ENCODE assay signal across 1 fruit fly cellular context in genomic region chr3L:6188995-6189927, dm6.
TF ChIP-seq lines count a peak whose summit lies in the region.

Gene D19A (minus strand): TSS chr3L:6189123.
Gene CG7386 (plus strand): TSS chr3L:6189745.

TF ChIP-seq in whole organism, embryonic, 481 proteins besides CTCF, POLR2A, EP300 and RAD21 (continued from another document and continues in another):
- TF ChIP-seq CG16863 (GFP tag; optimal IDR thresholded peaks at IDR 0.05; lab: Kevin White, UChicago) (peak; percentile 32), CG4424 (GFP tag; optimal IDR thresholded peaks at IDR 0.05; lab: Kevin White, UChicago) (peak; percentile 15), sisA (GFP tag; IDR thresholded peaks at IDR 0.05; lab: Robert Waterston, UW) (peak; percentile 72), CG16813 (GFP tag; IDR thresholded peaks at IDR 0.05; lab: Robert Waterston, UW; ENCODE audit: partially characterized antibody) (no peak), CG5245 (GFP tag; optimal IDR thresholded peaks at IDR 0.05; lab: Kevin White, UChicago) (no peak), kah (GFP tag; optimal IDR thresholded peaks at IDR 0.05; lab: Kevin White, UChicago) (peak; percentile 32), CG15601 (tag; optimal IDR thresholded peaks at IDR 0.05; lab: Kevin White, UChicago) (peak; percentile 20), dpn (GFP tag; optimal IDR thresholded peaks at IDR 0.05; lab: Kevin White, UChicago) (peak; percentile 33 to 62), CG9797 (GFP tag; optimal IDR thresholded peaks at IDR 0.05; lab: Kevin White, UChicago) (no peak), her (GFP tag; optimal IDR thresholded peaks at IDR 0.05; lab: Kevin White, UChicago) (peak; percentile 49), CG17361 (GFP tag; IDR thresholded peaks at IDR 0.05; lab: Robert Waterston, UW) (peak; percentile 75; the same call in 2 of the 3 replicates), grau (tag; optimal IDR thresholded peaks at IDR 0.05; lab: Kevin White, UChicago) (peak; percentile 49), lab (GFP tag; optimal IDR thresholded peaks at IDR 0.05; lab: Kevin White, UChicago) (peak; percentile 59), CG34422 (GFP tag; IDR thresholded peaks at IDR 0.05; lab: Robert Waterston, UW) (peak; percentile 52), CG1647 (GFP tag; optimal IDR thresholded peaks at IDR 0.05; lab: Kevin White, UChicago) (peak; percentile 55), sima (GFP tag; optimal IDR thresholded peaks at IDR 0.05; lab: Kevin White, UChicago) (no peak), zf30C (GFP tag; optimal IDR thresholded peaks at IDR 0.05; lab: Kevin White, UChicago) (peak; percentile 87), Xrp1 (GFP tag; IDR thresholded peaks at IDR 0.05; lab: Robert Waterston, UW) (peak; percentile 70), CG11085 (GFP tag; IDR thresholded peaks at IDR 0.05; lab: Robert Waterston, UW) (peak; percentile 44; the same call in 1 of the 2 replicates), CG11504 (tag; optimal IDR thresholded peaks at IDR 0.05; lab: Kevin White, UChicago) (peak; percentile 61), Drgx (GFP tag; IDR thresholded peaks at IDR 0.05; lab: Robert Waterston, UW) (peak; percentile 55), CG4707 (GFP tag; optimal IDR thresholded peaks at IDR 0.05; lab: Kevin White, UChicago) (no peak), grn (GFP tag; optimal IDR thresholded peaks at IDR 0.05; lab: Kevin White, UChicago) (peak; percentile 76), CG2889 (GFP tag; IDR thresholded peaks at IDR 0.05; lab: Robert Waterston, UW) (0 out of 3 replicates have a peak, but pooled peaks have one; percentile 57), PHDP (tag; optimal IDR thresholded peaks at IDR 0.05; lab: Kevin White, UChicago) (peak; percentile 68), Lim3 (GFP tag; IDR thresholded peaks at IDR 0.05; lab: Robert Waterston, UW) (no peak), CG32767 (GFP tag; IDR thresholded peaks at IDR 0.05; lab: Robert Waterston, UW) (0 out of 2 replicates have a peak, but pooled peaks have one; percentile 38), Ssrp (tag; optimal IDR thresholded peaks at IDR 0.05; lab: Kevin White, UChicago) (peak; percentile 25), Mrtf (GFP tag; IDR thresholded peaks at IDR 0.05; lab: Robert Waterston, UW) (peak; percentile 68; the same call in 2 of the 3 replicates), inv (GFP tag; IDR thresholded peaks at IDR 0.05; lab: Robert Waterston, UW; ENCODE audit: partially characterized antibody) (0 out of 2 replicates have a peak, but pooled peaks have one; percentile 21), Dad (GFP tag; optimal IDR thresholded peaks at IDR 0.05; lab: Kevin White, UChicago) (no peak), emc (GFP tag; optimal IDR thresholded peaks at IDR 0.05; lab: Kevin White, UChicago) (peak; percentile 19), CG1233 (GFP tag; optimal IDR thresholded peaks at IDR 0.05; lab: Kevin White, UChicago) (peak; percentile 41), klu (GFP tag; IDR thresholded peaks at IDR 0.05; lab: Robert Waterston, UW) (no peak), CG17359 (tag; optimal IDR thresholded peaks at IDR 0.05; lab: Kevin White, UChicago) (peak; percentile 44), CG8478 (optimal IDR thresholded peaks at IDR 0.05; lab: Kevin White, UChicago) (no peak), Ets97D (GFP tag; optimal IDR thresholded peaks at IDR 0.05; lab: Kevin White, UChicago) (peak; percentile 57), BEAF-32 (GFP tag; optimal IDR thresholded peaks at IDR 0.05; lab: Kevin White, UChicago) (no peak), CG14667 (GFP tag; IDR thresholded peaks at IDR 0.05; lab: Robert Waterston, UW) (peak; percentile 39; the same call in 1 of the 2 replicates), CG7271 (tag; optimal IDR thresholded peaks at IDR 0.05; lab: Kevin White, UChicago) (no peak), NC2β (GFP tag; optimal IDR thresholded peaks at IDR 0.05; lab: Kevin White, UChicago) (peak; percentile 31), zen2 (GFP tag; IDR thresholded peaks at IDR 0.05; lab: Robert Waterston, UW; ENCODE audit: partially characterized antibody) (no peak), ham (GFP tag; IDR thresholded peaks at IDR 0.05; lab: Robert Waterston, UW) (no peak), CG10979 (tag; optimal IDR thresholded peaks at IDR 0.05; lab: Kevin White, UChicago) (peak; percentile 33), Sry-δ (GFP tag; optimal IDR thresholded peaks at IDR 0.05; lab: Kevin White, UChicago) (peak; percentile 22), nom (GFP tag; optimal IDR thresholded peaks at IDR 0.05; lab: Kevin White, UChicago) (peak; percentile 24), NfI (GFP tag; optimal IDR thresholded peaks at IDR 0.05; lab: Kevin White, UChicago) (peak; percentile 45), CG4282 (GFP tag; optimal IDR thresholded peaks at IDR 0.05; lab: Kevin White, UChicago) (no peak), Dek (tag; optimal IDR thresholded peaks at IDR 0.05; lab: Kevin White, UChicago) (peak; percentile 47), gfzf (GFP tag; optimal IDR thresholded peaks at IDR 0.05; lab: Kevin White, UChicago) (peak; percentile 8), Neu2 (GFP tag; optimal IDR thresholded peaks at IDR 0.05; lab: Kevin White, UChicago; ENCODE audit: borderline replicate concordance) (no peak), aop (GFP tag; IDR thresholded peaks at IDR 0.05; lab: Robert Waterston, UW) (no peak), nerfin-1 (tag; optimal IDR thresholded peaks at IDR 0.05; lab: Kevin White, UChicago) (peak; percentile 16), Poxn (GFP tag; IDR thresholded peaks at IDR 0.05; lab: Robert Waterston, UW) (no peak), Med (GFP tag; lab: Kevin White, UChicago) (peak; percentile 94), oc (tag; optimal IDR thresholded peaks at IDR 0.05; lab: Kevin White, UChicago) (no peak), CG2712 (tag; optimal IDR thresholded peaks at IDR 0.05; lab: Kevin White, UChicago) (peak; percentile 70), CG7372 (GFP tag; IDR thresholded peaks at IDR 0.05; lab: Robert Waterston, UW) (peak; percentile 32; the same call in 1 of the 2 replicates), nerfin-2 (GFP tag; IDR thresholded peaks at IDR 0.05; lab: Robert Waterston, UW; ENCODE audit: partially characterized antibody) (no peak), ken (GFP tag; IDR thresholded peaks at IDR 0.05; lab: Robert Waterston, UW) (peak; percentile 59; the same call in 1 of the 3 replicates), fd102C (GFP tag; optimal IDR thresholded peaks at IDR 0.05; lab: Kevin White, UChicago) (no peak), sna (GFP tag; IDR thresholded peaks at IDR 0.05; lab: Robert Waterston, UW; ENCODE audit: partially characterized antibody) (0 out of 2 replicates have a peak, but pooled peaks have one; percentile 12), Dfd (GFP tag; optimal IDR thresholded peaks at IDR 0.05; lab: Kevin White, UChicago) (no peak), TFAM (GFP tag; optimal IDR thresholded peaks at IDR 0.05; lab: Kevin White, UChicago) (no peak), CG34376 (GFP tag; optimal IDR thresholded peaks at IDR 0.05; lab: Kevin White, UChicago) (no peak), CG1603 (tag; optimal IDR thresholded peaks at IDR 0.05; lab: Kevin White, UChicago) (peak; percentile 59), CG12942 (GFP tag; optimal IDR thresholded peaks at IDR 0.05; lab: Kevin White, UChicago) (no peak), pzg (GFP tag; optimal IDR thresholded peaks at IDR 0.05; lab: Kevin White, UChicago) (peak; percentile 32), prd (optimal IDR thresholded peaks at IDR 0.05; lab: Kevin White, UChicago) (no peak), prd (GFP tag; IDR thresholded peaks at IDR 0.05; lab: Robert Waterston, UW) (peak; percentile 66), corto (GFP tag; optimal IDR thresholded peaks at IDR 0.05; lab: Kevin White, UChicago) (no peak), wdn (GFP tag; IDR thresholded peaks at IDR 0.05; lab: Robert Waterston, UW) (no peak), CG1602 (GFP tag; optimal IDR thresholded peaks at IDR 0.05; lab: Kevin White, UChicago) (no peak), CG6813 (GFP tag; optimal IDR thresholded peaks at IDR 0.05; lab: Kevin White, UChicago) (no peak), Chrac-16 (GFP tag; optimal IDR thresholded peaks at IDR 0.05; lab: Kevin White, UChicago) (peak; percentile 5), CG10321 (GFP tag; IDR thresholded peaks at IDR 0.05; lab: Robert Waterston, UW) (no peak), CG12659 (GFP tag; optimal IDR thresholded peaks at IDR 0.05; lab: Kevin White, UChicago) (peak; percentile 49), CG12744 (GFP tag; optimal IDR thresholded peaks at IDR 0.05; lab: Kevin White, UChicago) (no peak), fd96Cb (tag; optimal IDR thresholded peaks at IDR 0.05; lab: Kevin White, UChicago) (peak; percentile 22), Camta (GFP tag; optimal IDR thresholded peaks at IDR 0.05; lab: Kevin White, UChicago) (no peak), ro (GFP tag; IDR thresholded peaks at IDR 0.05; lab: Robert Waterston, UW) (no peak), Vsx1 (GFP tag; optimal IDR thresholded peaks at IDR 0.05; lab: Kevin White, UChicago) (no peak), tup (GFP tag; optimal IDR thresholded peaks at IDR 0.05; lab: Kevin White, UChicago) (peak; percentile 5), Jarid2 (GFP tag; optimal IDR thresholded peaks at IDR 0.05; lab: Kevin White, UChicago) (no peak), cas (GFP tag; IDR thresholded peaks at IDR 0.05; lab: Robert Waterston, UW) (peak; percentile 46; the same call in 1 of the 2 replicates), CG11398 (GFP tag; optimal IDR thresholded peaks at IDR 0.05; lab: Kevin White, UChicago) (no peak), hb (GFP tag; IDR thresholded peaks at IDR 0.05; lab: Robert Waterston, UW; ENCODE audit: partially characterized antibody) (no peak), CoRest (tag; optimal IDR thresholded peaks at IDR 0.05; lab: Kevin White, UChicago) (peak; percentile 70), pfk (GFP tag; optimal IDR thresholded peaks at IDR 0.05; lab: Kevin White, UChicago) (no peak), CG15514 (GFP tag; optimal IDR thresholded peaks at IDR 0.05; lab: Kevin White, UChicago) (peak; percentile 76), CG32532 (GFP tag; IDR thresholded peaks at IDR 0.05; lab: Robert Waterston, UW) (peak; percentile 80), pros (GFP tag; optimal IDR thresholded peaks at IDR 0.05; lab: Kevin White, UChicago) (no peak), CG11560 (tag; IDR thresholded peaks at IDR 0.05; lab: Robert Waterston, UW) (no peak), bowl (GFP tag; IDR thresholded peaks at IDR 0.05; lab: Robert Waterston, UW) (peak; percentile 56), Mad (GFP tag; optimal IDR thresholded peaks at IDR 0.05; lab: Kevin White, UChicago) (peak; percentile 16), fu2 (GFP tag; optimal IDR thresholded peaks at IDR 0.05; lab: Kevin White, UChicago) (peak; percentile 9), Elba2 (GFP tag; optimal IDR thresholded peaks at IDR 0.05; lab: Kevin White, UChicago) (peak; percentile 97), slou (GFP tag; optimal IDR thresholded peaks at IDR 0.05; lab: Kevin White, UChicago) (peak; percentile 28), Trl (optimal IDR thresholded peaks at IDR 0.05; lab: Kevin White, UChicago) (no peak), Trl (GFP tag; optimal IDR thresholded peaks at IDR 0.05; lab: Kevin White, UChicago) (peak; percentile 54), ttk (GFP tag; IDR thresholded peaks at IDR 0.05; lab: Robert Waterston, UW) (peak; percentile 37; the same call in 1 of the 2 replicates), D19A (tag; optimal IDR thresholded peaks at IDR 0.05; lab: Kevin White, UChicago) (peak; percentile 80), Asciz (GFP tag; optimal IDR thresholded peaks at IDR 0.05; lab: Kevin White, UChicago) (no peak), CG7745 (tag; optimal IDR thresholded peaks at IDR 0.05; lab: Kevin White, UChicago) (no peak), pum (GFP tag; optimal IDR thresholded peaks at IDR 0.05; lab: Kevin White, UChicago) (peak; percentile 28), CG10209 (GFP tag; optimal IDR thresholded peaks at IDR 0.05; lab: Kevin White, UChicago) (no peak), stwl (tag; optimal IDR thresholded peaks at IDR 0.05; lab: Kevin White, UChicago) (peak; percentile 62), Bteb2 (GFP tag; optimal IDR thresholded peaks at IDR 0.05; lab: Kevin White, UChicago) (peak; percentile 50), seq (GFP tag; IDR thresholded peaks at IDR 0.05; lab: Robert Waterston, UW) (no peak), NC2α (GFP tag; optimal IDR thresholded peaks at IDR 0.05; lab: Kevin White, UChicago) (no peak), CG9437 (GFP tag; optimal IDR thresholded peaks at IDR 0.05; lab: Kevin White, UChicago) (peak; percentile 21), Dref (GFP tag; IDR thresholded peaks at IDR 0.05; lab: Robert Waterston, UW) (0 out of 2 replicates have a peak, but pooled peaks have one; percentile 28), CG3163 (GFP tag; optimal IDR thresholded peaks at IDR 0.05; lab: Kevin White, UChicago) (no peak), CG8290 (GFP tag; optimal IDR thresholded peaks at IDR 0.05; lab: Kevin White, UChicago) (peak; percentile 4), CG8290 (tag; optimal IDR thresholded peaks at IDR 0.05; lab: Kevin White, UChicago) (peak in 1 of 2 experiments; percentile 86), tx (GFP tag; optimal IDR thresholded peaks at IDR 0.05; lab: Kevin White, UChicago) (peak; percentile 1), CG4820 (GFP tag; optimal IDR thresholded peaks at IDR 0.05; lab: Kevin White, UChicago) (peak; percentile 13), Myb (GFP tag; optimal IDR thresholded peaks at IDR 0.05; lab: Kevin White, UChicago) (peak; percentile 22), Hr78 (GFP tag; optimal IDR thresholded peaks at IDR 0.05; lab: Kevin White, UChicago) (no peak), CG17829 (tag; optimal IDR thresholded peaks at IDR 0.05; lab: Kevin White, UChicago) (peak; percentile 64), CG8089 (GFP tag; optimal IDR thresholded peaks at IDR 0.05; lab: Kevin White, UChicago) (peak; percentile 18), Hmx (GFP tag; optimal IDR thresholded peaks at IDR 0.05; lab: Kevin White, UChicago) (no peak), CG3065 (GFP tag; optimal IDR thresholded peaks at IDR 0.05; lab: Kevin White, UChicago) (no peak), dati (GFP tag; IDR thresholded peaks at IDR 0.05; lab: Robert Waterston, UW) (no peak), fru (optimal IDR thresholded peaks at IDR 0.05; lab: Kevin White, UChicago) (peak; percentile 62), HLHmδ (GFP tag; optimal IDR thresholded peaks at IDR 0.05; lab: Kevin White, UChicago) (no peak), CG11456 (GFP tag; IDR thresholded peaks at IDR 0.05; lab: Robert Waterston, UW) (peak; percentile 78), Mes4 (GFP tag; optimal IDR thresholded peaks at IDR 0.05; lab: Kevin White, UChicago) (no peak), Xbp1 (GFP tag; optimal IDR thresholded peaks at IDR 0.05; lab: Kevin White, UChicago) (peak; percentile 67), sug (tag; optimal IDR thresholded peaks at IDR 0.05; lab: Kevin White, UChicago) (peak; percentile 25), insv (GFP tag; optimal IDR thresholded peaks at IDR 0.05; lab: Kevin White, UChicago) (peak in 1 of 2 experiments; percentile 85), p53 (GFP tag; optimal IDR thresholded peaks at IDR 0.05; lab: Kevin White, UChicago) (no peak)
